Fruit fly (Drosophila melanogaster) whole organism, embryonic: ENCODE results near the gene Urm1.

Experiments
- Ada2b ChIP-seq: fragments of 200-800 bp; sonication (Bioruptor generic); IDR thresholded peaks from 2 replicates; pipeline ENCODE4 v1.3.6; 2022; ENCODE audit warnings: missing biosample characterization, missing genetic modification characterization
- Antp ChIP-seq: fragments of 200-800 bp; sonication (Bioruptor generic); optimal IDR thresholded peaks from 3 replicates; lab custom pipeline; 2016; ENCODE audit warnings: missing biosample characterization, missing genetic modification characterization
- C15 ChIP-seq: fragments of 200-800 bp; sonication (Bioruptor generic); IDR thresholded peaks from 3 replicates; pipeline ENCODE4 v1.3.6; 2022; ENCODE audit warnings: missing biosample characterization, missing genetic modification characterization
- CG10267 ChIP-seq: fragments of 200-800 bp; sonication (Bioruptor generic); optimal IDR thresholded peaks from 2 replicates; lab custom pipeline; 2018; ENCODE audit warnings: missing biosample characterization, mild to moderate bottlenecking, missing genetic modification characterization, moderate library complexity
- CG10431 ChIP-seq: fragments of 200-800 bp; sonication (Bioruptor generic); optimal IDR thresholded peaks from 3 replicates; lab custom pipeline; 2018; ENCODE audit warnings: missing biosample characterization, mild to moderate bottlenecking, missing genetic modification characterization
- CG11560 ChIP-seq: fragments of 200-800 bp; sonication (Bioruptor generic); IDR thresholded peaks from 3 replicates; pipeline ENCODE4 v1.3.6; 2022; ENCODE audit warnings: missing biosample characterization, missing genetic modification characterization
- CG11723 ChIP-seq: fragments of 200-800 bp; sonication (Bioruptor generic); optimal IDR thresholded peaks from 2 replicates; lab custom pipeline; 2017; ENCODE audit warnings: missing biosample characterization, mild to moderate bottlenecking, missing genetic modification characterization
- CG14050 ChIP-seq: fragments of 200-800 bp; sonication (Bioruptor generic); IDR thresholded peaks from 3 replicates; pipeline ENCODE4 v1.3.6; 2022; ENCODE audit warnings: missing biosample characterization, missing genetic modification characterization
- CG14710 ChIP-seq: fragments of 200-800 bp; sonication (Bioruptor generic); optimal IDR thresholded peaks from 3 replicates; lab custom pipeline; 2019; ENCODE audit warnings: missing biosample characterization, mild to moderate bottlenecking, missing genetic modification characterization, moderate library complexity
- CG15514 ChIP-seq: fragments of 200-800 bp; sonication (Bioruptor generic); optimal IDR thresholded peaks from 3 replicates; lab custom pipeline; 2017; ENCODE audit warnings: missing biosample characterization, missing genetic modification characterization, mild to moderate bottlenecking, moderate library complexity, missing genetic modification reagents
- CG16863 ChIP-seq: fragments of 200-800 bp; sonication (Bioruptor generic); optimal IDR thresholded peaks from 3 replicates; lab custom pipeline; 2016; ENCODE audit warnings: missing biosample characterization, missing genetic modification characterization
- CG17328 ChIP-seq: fragments of 200-800 bp; sonication (Bioruptor generic); IDR thresholded peaks from 2 replicates; pipeline ENCODE4 v1.3.6; 2022; ENCODE audit warnings: missing biosample characterization, missing genetic modification characterization
- CG1792 ChIP-seq: fragments of 200-800 bp; sonication (Bioruptor generic); optimal IDR thresholded peaks from 2 replicates; lab custom pipeline; 2016; ENCODE audit warnings: missing biosample characterization, missing genetic modification characterization
- CG1832 ChIP-seq: fragments of 200-800 bp; sonication (Bioruptor generic); optimal IDR thresholded peaks from 2 replicates; lab custom pipeline; 2017; ENCODE audit warnings: missing biosample characterization, mild to moderate bottlenecking, missing genetic modification characterization, inconsistent platforms
- CG18619 ChIP-seq: fragments of 200-800 bp; sonication (Bioruptor generic); optimal IDR thresholded peaks from 3 replicates; lab custom pipeline; 2017; ENCODE audit warnings: missing biosample characterization, mild to moderate bottlenecking, missing genetic modification characterization
- CG2129 ChIP-seq: fragments of 200-800 bp; sonication (Bioruptor generic); IDR thresholded peaks from 2 replicates; pipeline ENCODE4 v1.3.6; 2022; ENCODE audit warnings: missing biosample characterization, missing genetic modification characterization; ENCODE audit not compliant: partially characterized antibody
- CG30403 ChIP-seq: fragments of 200-800 bp; sonication (Bioruptor generic); optimal IDR thresholded peaks from 3 replicates; lab custom pipeline; 2016; ENCODE audit warnings: missing biosample characterization, missing genetic modification characterization
- CG31224 ChIP-seq: fragments of 200-800 bp; sonication (Bioruptor generic); IDR thresholded peaks from 2 replicates; pipeline ENCODE4 v1.3.6; 2022; ENCODE audit warnings: missing biosample characterization, missing genetic modification characterization
- CG32532 ChIP-seq: fragments of 200-800 bp; sonication (Bioruptor generic); IDR thresholded peaks from 2 replicates; pipeline ENCODE4 v1.3.6; 2022; ENCODE audit warnings: missing biosample characterization, missing genetic modification characterization
- CG34422 ChIP-seq: fragments of 200-800 bp; sonication (Bioruptor generic); IDR thresholded peaks from 3 replicates; pipeline ENCODE4 v1.3.6; 2022; ENCODE audit warnings: missing biosample characterization, missing genetic modification characterization
- CG4328 ChIP-seq: fragments of 200-800 bp; sonication (Bioruptor generic); optimal IDR thresholded peaks from 3 replicates; lab custom pipeline; 2017; ENCODE audit warnings: missing biosample characterization, missing genetic modification reagents, missing genetic modification characterization
- CG43689 ChIP-seq: fragments of 200-800 bp; sonication (Bioruptor generic); IDR thresholded peaks from 2 replicates; pipeline ENCODE4 v1.3.6; 2022; ENCODE audit warnings: missing biosample characterization, missing genetic modification characterization
- CG6689 ChIP-seq: fragments of 200-800 bp; sonication (Bioruptor generic); IDR thresholded peaks from 2 replicates; pipeline ENCODE4 v1.3.6; 2022; ENCODE audit warnings: missing biosample characterization, missing genetic modification characterization
- CTCF ChIP-seq: fragments of 200-800 bp; sonication (Bioruptor generic); optimal IDR thresholded peaks from 2 replicates; lab custom pipeline; 2017; ENCODE audit warnings: missing biosample characterization, mild to moderate bottlenecking, missing genetic modification characterization, moderate library complexity
- CrebB ChIP-seq: fragments of 200-800 bp; sonication (Bioruptor generic); optimal IDR thresholded peaks from 3 replicates; lab custom pipeline; 2018; ENCODE audit warnings: missing biosample characterization, mild to moderate bottlenecking, missing genetic modification characterization
- D19A ChIP-seq: fragments of 200-800 bp; optimal IDR thresholded peaks from 3 replicates; lab custom pipeline; 2019; ENCODE audit warnings: missing biosample characterization, mild to moderate bottlenecking, missing genetic modification characterization, moderate library complexity
- Dek ChIP-seq: fragments of 200-800 bp; sonication (Bioruptor generic); optimal IDR thresholded peaks from 3 replicates; lab custom pipeline; 2019; ENCODE audit warnings: missing biosample characterization, mild to moderate bottlenecking, missing genetic modification characterization, moderate library complexity
- Eip74EF ChIP-seq, 2 experiments: fragments of 200-800 bp in 1 of 2; fragments of >200 bp in 1 of 2; sonication (Bioruptor generic) in 1 of 2; optimal IDR thresholded peaks; 2 replicates each; lab custom pipeline; 2017 to 2019; ENCODE audit warnings: missing biosample characterization in 2 of 2, missing genetic modification characterization in 2 of 2, mild to moderate bottlenecking in 1 of 2, moderate library complexity in 1 of 2
- Ets65A ChIP-seq: fragments of 200-800 bp; sonication (Bioruptor generic); peaks from one replicate; lab custom pipeline; 2016; ENCODE audit warnings: missing biosample characterization, missing genetic modification characterization
- Max ChIP-seq: fragments of 200-800 bp; sonication (Bioruptor generic); optimal IDR thresholded peaks from 2 replicates; lab custom pipeline; 2016; ENCODE audit warnings: missing biosample characterization, mild to moderate bottlenecking, missing genetic modification characterization
- Oaz ChIP-seq: fragments of 200-800 bp; sonication (Bioruptor generic); IDR thresholded peaks from 2 replicates; pipeline ENCODE4 v1.3.6; 2022; ENCODE audit warnings: missing biosample characterization, missing genetic modification characterization
- Sin3A ChIP-seq: fragments of >200 bp; optimal IDR thresholded peaks from 2 replicates; lab custom pipeline; 2018
- ac ChIP-seq: fragments of 200-800 bp; sonication (Bioruptor generic); optimal IDR thresholded peaks from 3 replicates; lab custom pipeline; 2017; ENCODE audit warnings: missing biosample characterization, mild to moderate bottlenecking, missing genetic modification characterization
- bbx ChIP-seq: fragments of 200-800 bp; sonication (Bioruptor generic); IDR thresholded peaks from 2 replicates; pipeline ENCODE4 v1.3.6; 2022; ENCODE audit warnings: missing biosample characterization, missing genetic modification characterization; ENCODE audit not compliant: partially characterized antibody
- cato ChIP-seq: fragments of 200-800 bp; sonication (Bioruptor generic); optimal IDR thresholded peaks from 2 replicates; lab custom pipeline; 2016; ENCODE audit warnings: missing biosample characterization, missing genetic modification characterization, borderline replicate concordance
- en ChIP-seq: fragments of 200-800 bp; sonication (Bioruptor generic); optimal IDR thresholded peaks from 2 replicates; lab custom pipeline; 2016; ENCODE audit warnings: missing biosample characterization, missing genetic modification characterization
- fd3F ChIP-seq: fragments of 200-800 bp; sonication (Bioruptor generic); optimal IDR thresholded peaks from 2 replicates; lab custom pipeline; 2018; ENCODE audit warnings: missing biosample characterization, mild to moderate bottlenecking, missing genetic modification characterization, moderate library complexity
- ind ChIP-seq: fragments of 200-800 bp; sonication (Bioruptor generic); optimal IDR thresholded peaks from 3 replicates; lab custom pipeline; 2016; ENCODE audit warnings: missing biosample characterization, missing genetic modification characterization
- insv ChIP-seq, 2 experiments: fragments of 200-800 bp; sonication (Bioruptor generic); optimal IDR thresholded peaks; 3 replicates each; lab custom pipeline; 2016 to 2018; ENCODE audit warnings: missing biosample characterization in 2 of 2, missing genetic modification characterization in 2 of 2
- nau ChIP-seq: fragments of 200-800 bp; sonication (Bioruptor generic); optimal IDR thresholded peaks from 3 replicates; lab custom pipeline; 2017; ENCODE audit warnings: missing biosample characterization, mild to moderate bottlenecking, missing genetic modification characterization, missing genetic modification reagents
- nerfin-2 ChIP-seq: fragments of 200-800 bp; sonication (Bioruptor generic); IDR thresholded peaks from 2 replicates; pipeline ENCODE4 v1.3.6; 2022; ENCODE audit warnings: missing biosample characterization, missing genetic modification characterization; ENCODE audit not compliant: partially characterized antibody
- otp ChIP-seq: fragments of 200-800 bp; sonication (Bioruptor generic); IDR thresholded peaks from 3 replicates; pipeline ENCODE4, ENCODE4 v1.3.6; 2022; ENCODE audit warnings: missing biosample characterization, missing genetic modification characterization
- p53 ChIP-seq: fragments of 200-800 bp; sonication (Bioruptor generic); optimal IDR thresholded peaks from 2 replicates; lab custom pipeline; 2016; ENCODE audit warnings: missing biosample characterization, missing genetic modification characterization
- pho ChIP-seq: fragments of 200-800 bp; sonication (Bioruptor generic); optimal IDR thresholded peaks from 2 replicates; lab custom pipeline; 2016; ENCODE audit warnings: missing biosample characterization, missing genetic modification characterization
- pum ChIP-seq: fragments of 200-800 bp; sonication (Bioruptor generic); optimal IDR thresholded peaks from 2 replicates; lab custom pipeline; 2016; ENCODE audit warnings: missing biosample characterization, missing genetic modification characterization
- ranshi ChIP-seq: fragments of 200-800 bp; sonication (Bioruptor generic); IDR thresholded peaks from 2 replicates; pipeline ENCODE4 v1.3.6; 2022; ENCODE audit warnings: missing biosample characterization, missing genetic modification characterization
- seq ChIP-seq: fragments of 200-800 bp; sonication (Bioruptor generic); IDR thresholded peaks from 2 replicates; pipeline ENCODE4 v1.3.6; 2022; ENCODE audit warnings: missing biosample characterization, missing genetic modification characterization
- shn ChIP-seq: fragments of 200-800 bp; sonication (Bioruptor generic); optimal IDR thresholded peaks from 3 replicates; lab custom pipeline; 2016; ENCODE audit warnings: missing biosample characterization, missing genetic modification characterization
- sug ChIP-seq: fragments of 200-800 bp; optimal IDR thresholded peaks from 2 replicates; lab custom pipeline; 2019; ENCODE audit warnings: missing biosample characterization, mild to moderate bottlenecking, missing genetic modification characterization, moderate library complexity
- trh ChIP-seq: fragments of 200-800 bp; sonication (Bioruptor generic); optimal IDR thresholded peaks from 2 replicates; lab custom pipeline; 2016; ENCODE audit warnings: missing biosample characterization, missing genetic modification characterization
- vfl ChIP-seq: fragments of 200-800 bp; sonication (Bioruptor generic); optimal IDR thresholded peaks from 2 replicates; lab custom pipeline; 2016; ENCODE audit warnings: missing biosample characterization, missing genetic modification characterization

Gene Urm1

DNA sequence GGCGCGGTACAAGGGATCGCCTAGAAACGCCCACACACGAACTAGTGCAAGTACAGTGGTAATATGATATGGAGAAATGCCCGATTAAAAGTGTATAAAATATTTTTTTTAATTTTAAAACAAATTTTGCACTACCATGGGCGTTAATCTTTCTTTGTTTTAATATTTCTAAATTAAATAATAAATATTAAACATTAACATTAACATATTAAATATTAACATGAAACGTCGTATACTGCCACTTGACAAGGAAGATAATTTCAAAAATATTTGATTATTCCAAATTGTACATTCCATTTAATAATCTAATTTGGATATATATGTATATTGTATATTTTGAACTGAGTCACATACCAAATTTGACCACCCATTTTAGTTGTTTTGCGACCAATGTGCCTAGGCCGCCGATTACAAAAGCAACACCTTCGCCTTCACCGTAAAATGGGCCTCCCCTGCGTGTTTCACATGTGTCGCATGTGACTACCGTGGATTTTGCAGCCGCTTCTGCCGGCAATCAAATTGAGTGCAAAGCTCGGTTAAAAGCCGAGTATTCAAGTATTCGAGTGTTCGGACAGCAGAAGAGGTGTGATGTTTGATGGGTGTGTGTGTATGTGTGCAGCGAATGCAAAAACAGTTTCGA lies 48.0 kb downstream of the Urm1 start (continued):
- TF ChIP-seq nerfin-2 (GFP tag; lab: Robert Waterston, UW), result no peak
- 0 out of 2 replicates have a peak, but pooled peaks have one; percentile 4 for TF ChIP-seq Oaz
- no peak for TF ChIP-seq trh (GFP tag; lab: Kevin White, UChicago)
- TF ChIP-seq CG6689 (GFP tag; lab: Robert Waterston, UW), result peak; percentile 36
- no peak for TF ChIP-seq CG32532
- TF ChIP-seq en (GFP tag; lab: Kevin White, UChicago), result no peak
- TF ChIP-seq CG17328 (GFP tag; lab: Robert Waterston, UW), result peak; percentile 45; the same call in 1 of the 2 replicates
- no peak for TF ChIP-seq sug
- TF ChIP-seq CG10431 (GFP tag; lab: Kevin White, UChicago), result peak; percentile 0
- TF ChIP-seq Dek (tag; lab: Kevin White, UChicago), result no peak
- TF ChIP-seq CG14710 (tag; lab: Kevin White, UChicago), result peak; percentile 56
- no peak for TF ChIP-seq shn (GFP tag; lab: Kevin White, UChicago)
- TF ChIP-seq Ets65A, result peak; percentile 17
- TF ChIP-seq CG34422, result no peak
- no peak for TF ChIP-seq vfl (GFP tag; lab: Kevin White, UChicago)
- no peak for TF ChIP-seq pho (GFP tag; lab: Kevin White, UChicago)
- no peak for TF ChIP-seq CG18619 (GFP tag; lab: Kevin White, UChicago)
- TF ChIP-seq CG4328 (GFP tag; lab: Kevin White, UChicago), result no peak
- no peak for TF ChIP-seq CG16863
- TF ChIP-seq pum, result no peak
- TF ChIP-seq CG30403 (GFP tag; lab: Kevin White, UChicago), result peak; percentile 41
- no peak for TF ChIP-seq C15
- no peak for TF ChIP-seq insv (GFP tag; optimal IDR thresholded peaks at IDR 0.05; lab: Kevin White, UChicago)
- no peak for TF ChIP-seq ac
- TF ChIP-seq p53, result no peak
- TF ChIP-seq nau (GFP tag; lab: Kevin White, UChicago), result no peak
- no peak for TF ChIP-seq CG43689
- TF ChIP-seq CrebB, result no peak
- TF ChIP-seq CG15514 (GFP tag; lab: Kevin White, UChicago), result no peak
- TF ChIP-seq CG10267, result peak; percentile 51
- no peak for TF ChIP-seq CG11723 (GFP tag; lab: Kevin White, UChicago)
- TF ChIP-seq Ada2b (GFP tag; lab: Robert Waterston, UW), result 0 out of 2 replicates have a peak, but pooled peaks have one; percentile 5
- no peak for TF ChIP-seq ind (GFP tag; lab: Kevin White, UChicago)
- TF ChIP-seq Eip74EF (GFP tag; optimal IDR thresholded peaks at IDR 0.05; lab: Kevin White, UChicago), result peak in 1 of 2 experiments; percentile 37
- 0 out of 3 replicates have a peak, but pooled peaks have one; percentile 25 for TF ChIP-seq otp
- TF ChIP-seq seq, result no peak
- no peak for TF ChIP-seq CG14050 (GFP tag; lab: Robert Waterston, UW)
- TF ChIP-seq CG11560 (tag; lab: Robert Waterston, UW), result no peak
- TF ChIP-seq CG2129, result no peak
- no peak for TF ChIP-seq cato (GFP tag; lab: Kevin White, UChicago)
- TF ChIP-seq bbx (GFP tag; lab: Robert Waterston, UW), result no peak
- TF ChIP-seq CG1832 (GFP tag; lab: Kevin White, UChicago), result no peak
- no peak for TF ChIP-seq fd3F (GFP tag; lab: Kevin White, UChicago)
- no peak for TF ChIP-seq CTCF
- TF ChIP-seq Antp (GFP tag; lab: Kevin White, UChicago), result no peak
- TF ChIP-seq ranshi (GFP tag; lab: Robert Waterston, UW), result no peak
- TF ChIP-seq D19A (tag; lab: Kevin White, UChicago), result no peak
- TF ChIP-seq CG31224 (GFP tag; lab: Robert Waterston, UW), result no peak
- TF ChIP-seq Max (GFP tag; lab: Kevin White, UChicago), result no peak
- TF ChIP-seq Sin3A (lab: Kevin White, UChicago), result no peak
- no peak for TF ChIP-seq CG1792
